Worm (Caenorhabditis elegans) whole organism, L4/young adult: Measurements from ENCODE around the gene nhr-19.

Experiments used
- W03F9.2 ChIP-seq: fragments of 150-350 bp; optimal IDR thresholded peaks from 2 replicates; lab custom pipeline; 2014; ENCODE audit warnings: missing biosample characterization, missing genetic modification characterization
- dao-5 ChIP-seq: sonication (generic microtip); optimal IDR thresholded peaks from 2 replicates; lab custom pipeline; 2016; ENCODE audit warnings: missing genotype, missing genetic modification characterization, moderate library complexity, missing compliant biosample characterization
- him-1 ChIP-seq: sonication (generic microtip); optimal IDR thresholded peaks from 2 replicates; lab custom pipeline; 2016; ENCODE audit warnings: missing genotype, missing genetic modification reagents, missing genetic modification characterization, missing compliant biosample characterization

DNA sequence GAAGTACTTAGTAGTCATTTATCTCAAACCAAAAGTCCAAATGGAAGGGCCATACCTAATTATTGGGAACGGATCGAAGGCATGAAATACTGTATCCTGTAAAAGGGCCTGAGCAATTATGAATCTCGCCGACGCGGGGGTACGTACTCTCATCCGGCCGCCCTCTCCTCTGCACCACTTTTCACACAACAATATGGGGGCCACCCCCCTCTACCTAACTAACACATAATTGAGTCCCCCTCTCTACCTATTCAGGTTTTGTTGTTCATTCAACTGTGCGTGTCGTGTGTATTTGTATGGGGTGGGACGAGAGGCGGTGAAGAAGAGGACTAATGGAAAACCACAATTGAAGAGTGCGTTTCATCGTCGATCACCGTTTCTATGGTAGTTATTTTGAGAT lies 30.9 kb downstream of the nhr-19 start:
- TF ChIP-seq him-1 (tag; lab: Kevin White, UChicago) (no peak), W03F9.2 (no peak), dao-5 (tag; lab: Kevin White, UChicago) (no peak)
